Worm (Caenorhabditis elegans) whole organism, young adult: ENCODE data around the gene E04F6.4.

Experiments used
- ceh-100 ChIP-seq: fragments of 200-800 bp; sonication (Bioruptor generic); IDR thresholded peaks from 2 replicates; pipeline ENCODE4 v1.3.6; 2022; ENCODE audit warnings: missing genetic modification reagents, missing genetic modification characterization, missing compliant biosample characterization
- lag-1 ChIP-seq: fragments of 200-800 bp; sonication (Bioruptor generic); IDR thresholded peaks from 2 replicates; pipeline ENCODE4 v1.3.6; 2022; ENCODE audit warnings: missing genetic modification reagents, missing genetic modification characterization, missing compliant biosample characterization
- let-607 ChIP-seq, 2 experiments: fragments of 200-800 bp in 1 of 2; sonication (Bioruptor generic) in 1 of 2; sonication (generic microtip) in 1 of 2; optimal IDR thresholded peaks; 2 replicates each; lab custom pipeline; 2016 to 2018; ENCODE audit warnings: mild to moderate bottlenecking in 2 of 2, missing compliant biosample characterization in 2 of 2, missing genetic modification characterization in 2 of 2, moderate library complexity in 2 of 2, missing genotype in 1 of 2

ce11 chrII:7225864-7226522 lies 36.8 kb downstream of the E04F6.4 start, which contains the start of gene clh-3:
- TF ChIP-seq ceh-100 (GFP tag; lab: Robert Waterston, UW) = no peak
- no peak for TF ChIP-seq lag-1
- no peak for TF ChIP-seq let-607 (tag; optimal IDR thresholded peaks at IDR 0.05; lab: Kevin White, UChicago)
